Worm (Caenorhabditis elegans) whole organism, L3 larva: ENCODE data around the gene cup-4.

Experiments
- R02D3.7 ChIP-seq: fragments of 150-350 bp; optimal IDR thresholded peaks from 2 replicates; lab custom pipeline; 2014; ENCODE audit warnings: missing biosample characterization, missing genetic modification characterization
- ama-1 ChIP-seq: fragments of 150-350 bp; optimal IDR thresholded peaks from 2 replicates; lab custom pipeline; 2018
- ceh-9 ChIP-seq: sonication (generic microtip); optimal IDR thresholded peaks from 2 replicates; lab custom pipeline; 2018; ENCODE audit warnings: missing biosample characterization, missing genetic modification characterization
- elt-3 ChIP-seq, 3 experiments: fragments of 150-350 bp in 1 of 3; sonication (generic microtip) in 2 of 3; optimal IDR thresholded peaks; 2 replicates in 2 of 3; 4 replicates in 1 of 3; lab custom pipeline; 2014 to 2017; ENCODE audit warnings: missing biosample characterization in 3 of 3, missing genetic modification characterization in 3 of 3
- fkh-10 ChIP-seq: sonication (generic microtip); optimal IDR thresholded peaks from 2 replicates; lab custom pipeline; 2017; ENCODE audit warnings: missing biosample characterization, missing genetic modification reagents, missing genetic modification characterization
- nhr-11 ChIP-seq: fragments of 150-350 bp; optimal IDR thresholded peaks from 2 replicates; lab custom pipeline; 2014; ENCODE audit warnings: missing biosample characterization, missing genetic modification characterization
- nhr-25 ChIP-seq: sonication (generic microtip); optimal IDR thresholded peaks from 2 replicates; lab custom pipeline; 2017; ENCODE audit warnings: missing biosample characterization, missing genetic modification characterization
- nhr-28 ChIP-seq: fragments of 150-350 bp; optimal IDR thresholded peaks from 2 replicates; lab custom pipeline; 2014; ENCODE audit warnings: missing biosample characterization, missing genetic modification characterization
- nhr-43 ChIP-seq: sonication (generic microtip); optimal IDR thresholded peaks from 2 replicates; lab custom pipeline; 2016; ENCODE audit warnings: mild to moderate bottlenecking, missing genetic modification characterization, missing compliant biosample characterization; ENCODE audit not compliant: poor library complexity, severe bottlenecking
- nhr-76 ChIP-seq: fragments of 150-350 bp; sonication (generic microtip); optimal IDR thresholded peaks from 5 replicates; lab custom pipeline; 2014; ENCODE audit warnings: missing biosample characterization, missing genetic modification characterization
- skn-1 ChIP-seq: fragments of 150-350 bp; optimal IDR thresholded peaks from 2 replicates; lab custom pipeline; 2014; ENCODE audit warnings: missing biosample characterization, missing genetic modification characterization
- unc-39 ChIP-seq: sonication (generic microtip); optimal IDR thresholded peaks from 4 replicates; lab custom pipeline; 2017; ENCODE audit warnings: missing biosample characterization, missing genetic modification characterization
- zag-1 ChIP-seq: fragments of 150-350 bp; optimal IDR thresholded peaks from 2 replicates; lab custom pipeline; 2014; ENCODE audit warnings: missing biosample characterization, missing genetic modification characterization

ce11 chrIII:7891573-7892306 lies 25.5 kb downstream of the cup-4 start, which contains the start of the genes ZK688.5 and fahd-1:
- TF ChIP-seq ceh-9 (tag; lab: Kevin White, UChicago) (no peak), zag-1 (tag; lab: Kevin White, UChicago) (no peak), fkh-10 (GFP tag; lab: Kevin White, UChicago) (no peak), nhr-25 (peak; percentile 91), nhr-76 (tag; lab: Kevin White, UChicago) (peak; percentile 38), elt-3 (tag; optimal IDR thresholded peaks at IDR 0.05; lab: Kevin White, UChicago) (no peak), nhr-11 (tag; lab: Kevin White, UChicago) (no peak), ama-1 (lab: Kevin White, UChicago) (peak; percentile 56), R02D3.7 (tag; lab: Kevin White, UChicago) (peak; percentile 34), unc-39 (tag; lab: Kevin White, UChicago) (no peak), nhr-43 (tag; lab: Kevin White, UChicago) (peak; percentile 75), skn-1 (no peak), nhr-28 (tag; lab: Kevin White, UChicago) (no peak)
